Fruit fly (Drosophila melanogaster) whole organism, adult: ENCODE data around the gene Pp2C1.

ENCODE experiments used
- CG14711 ChIP-seq: fragments of 200-800 bp; sonication (Bioruptor generic); optimal IDR thresholded peaks from 2 replicates; lab custom pipeline; 2018; ENCODE audit warnings: missing biosample characterization, mild to moderate bottlenecking, missing genetic modification characterization, moderate library complexity
- CG1620 ChIP-seq: fragments of 200-800 bp; sonication (Bioruptor generic); optimal IDR thresholded peaks from 2 replicates; lab custom pipeline; 2016; ENCODE audit warnings: missing biosample characterization, missing genetic modification characterization
- CG33017 ChIP-seq: fragments of 200-800 bp; sonication (Bioruptor generic); optimal IDR thresholded peaks from 2 replicates; lab custom pipeline; 2018; ENCODE audit warnings: missing biosample characterization, mild to moderate bottlenecking, missing genetic modification characterization, moderate library complexity
- CG5204 ChIP-seq: fragments of 200-800 bp; sonication (Bioruptor generic); optimal IDR thresholded peaks from 2 replicates; lab custom pipeline; 2016; ENCODE audit warnings: missing biosample characterization, missing genetic modification characterization
- CG7045 ChIP-seq: fragments of 200-800 bp; sonication (Bioruptor generic); optimal IDR thresholded peaks from 2 replicates; lab custom pipeline; 2017; ENCODE audit warnings: missing biosample characterization, mild to moderate bottlenecking, missing genetic modification characterization
- CG7101 ChIP-seq: fragments of 200-800 bp; sonication (Bioruptor generic); optimal IDR thresholded peaks from 2 replicates; lab custom pipeline; 2018; ENCODE audit warnings: missing biosample characterization, mild to moderate bottlenecking, missing genetic modification characterization, moderate library complexity
- Clk ChIP-seq: fragments of 200-800 bp; sonication (Bioruptor generic); optimal IDR thresholded peaks from 2 replicates; lab custom pipeline; 2017; ENCODE audit warnings: missing biosample characterization, missing genetic modification characterization
- bab1 ChIP-seq: fragments of 200-800 bp; sonication (Bioruptor generic); optimal IDR thresholded peaks from 3 replicates; lab custom pipeline; 2019; ENCODE audit warnings: missing biosample characterization, mild to moderate bottlenecking, missing genetic modification characterization, moderate library complexity
- cnc ChIP-seq, 2 experiments: fragments of >200 bp; optimal IDR thresholded peaks; 2 replicates each; lab custom pipeline; 2017
- kay ChIP-seq: fragments of 200-800 bp; sonication (Bioruptor generic); peaks from one replicate; lab custom pipeline; 2016; ENCODE audit warnings: missing biosample characterization, missing genetic modification characterization, borderline replicate concordance
- ovo ChIP-seq: fragments of 200-800 bp; sonication (Bioruptor generic); optimal IDR thresholded peaks from 2 replicates; lab custom pipeline; 2016; ENCODE audit warnings: missing biosample characterization, missing genetic modification characterization
- tj ChIP-seq: fragments of 200-800 bp; sonication (Bioruptor generic); optimal IDR thresholded peaks from 3 replicates; lab custom pipeline; 2017; ENCODE audit warnings: missing biosample characterization, mild to moderate bottlenecking, missing genetic modification characterization, moderate library complexity
- toe ChIP-seq: fragments of 200-800 bp; sonication (Bioruptor generic); optimal IDR thresholded peaks from 2 replicates; lab custom pipeline; 2016; ENCODE audit warnings: missing biosample characterization, missing genetic modification characterization

DNA sequence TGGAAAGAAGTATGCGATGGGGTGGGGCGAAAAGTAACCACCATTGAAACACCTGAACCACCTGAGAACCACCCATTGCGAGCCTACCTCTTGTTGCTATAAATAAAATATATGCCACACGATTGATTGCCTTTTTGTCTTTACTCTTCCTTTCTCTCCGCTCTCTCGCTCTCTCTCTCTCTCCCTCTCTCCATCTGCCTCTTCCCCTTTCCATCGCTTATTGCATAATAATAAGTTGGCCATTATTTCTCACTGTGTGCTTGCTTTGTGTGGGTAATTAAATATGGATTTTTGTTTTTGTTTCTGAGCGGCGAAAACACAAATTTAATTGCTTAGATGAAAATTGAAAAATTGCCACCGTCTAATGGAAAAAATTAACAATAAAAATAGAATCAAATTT lies 7.4 kb upstream of the Pp2C1 start:
- TF ChIP-seq CG33017 (tag; lab: Kevin White, UChicago) (no peak), tj (GFP tag; lab: Kevin White, UChicago) (no peak), Clk (GFP tag; lab: Kevin White, UChicago) (no peak), ovo (GFP tag; lab: Kevin White, UChicago) (no peak), cnc (optimal IDR thresholded peaks at IDR 0.05; lab: Kevin White, UChicago) (no peak), CG5204 (GFP tag; lab: Kevin White, UChicago) (no peak), CG7101 (tag; lab: Kevin White, UChicago) (no peak), bab1 (GFP tag; lab: Kevin White, UChicago) (no peak), kay (GFP tag; lab: Kevin White, UChicago) (no peak), CG14711 (no peak), CG1620 (GFP tag; lab: Kevin White, UChicago) (no peak), CG7045 (no peak), toe (GFP tag; lab: Kevin White, UChicago) (no peak)
